Fruit fly (Drosophila melanogaster) whole organism, prepupa: ENCODE results near the gene eIF1A.

Experiments used
- Blimp-1 ChIP-seq: fragments of 200-800 bp; sonication (Bioruptor generic); optimal IDR thresholded peaks from 3 replicates; lab custom pipeline; 2017; ENCODE audit warnings: missing biosample characterization, missing genetic modification characterization, mild to moderate bottlenecking, moderate library complexity, missing genetic modification reagents
- CG10631 ChIP-seq: fragments of 200-800 bp; sonication (Bioruptor generic); optimal IDR thresholded peaks from 2 replicates; lab custom pipeline; 2016; ENCODE audit warnings: missing biosample characterization, missing genetic modification characterization
- CG10669 ChIP-seq: fragments of 200-800 bp; sonication (Bioruptor generic); optimal IDR thresholded peaks from 3 replicates; lab custom pipeline; 2018; ENCODE audit warnings: missing biosample characterization, mild to moderate bottlenecking, missing genetic modification characterization, moderate library complexity
- CG11294 ChIP-seq: fragments of 200-800 bp; sonication (Bioruptor generic); IDR thresholded peaks from 2 replicates; pipeline ENCODE4 v1.3.6; 2022; ENCODE audit warnings: missing biosample characterization, missing genetic modification characterization
- CG11902 ChIP-seq: fragments of 200-800 bp; sonication (Bioruptor generic); optimal IDR thresholded peaks from 3 replicates; lab custom pipeline; 2016; ENCODE audit warnings: missing biosample characterization, missing genetic modification characterization
- CG15336 ChIP-seq: fragments of 200-800 bp; sonication (Bioruptor generic); IDR thresholded peaks from 2 replicates; pipeline ENCODE4 v1.3.6; 2022; ENCODE audit warnings: missing biosample characterization, missing genetic modification characterization
- CG1621 ChIP-seq: fragments of 200-800 bp; sonication (Bioruptor generic); optimal IDR thresholded peaks from 3 replicates; lab custom pipeline; 2018; ENCODE audit warnings: missing biosample characterization, mild to moderate bottlenecking, missing genetic modification characterization
- CG16779 ChIP-seq: fragments of 200-800 bp; sonication (Bioruptor generic); optimal IDR thresholded peaks from 3 replicates; lab custom pipeline; 2017; ENCODE audit warnings: missing biosample characterization, mild to moderate bottlenecking, missing genetic modification characterization
- CG31627 ChIP-seq: fragments of 200-800 bp; sonication (Bioruptor generic); optimal IDR thresholded peaks from 3 replicates; lab custom pipeline; 2016; ENCODE audit warnings: missing biosample characterization, missing genetic modification characterization
- CG6276 ChIP-seq: fragments of 200-800 bp; sonication (Bioruptor generic); optimal IDR thresholded peaks from 2 replicates; lab custom pipeline; 2017; ENCODE audit warnings: missing biosample characterization, mild to moderate bottlenecking, missing genetic modification characterization
- CG6854 ChIP-seq: fragments of 200-800 bp; sonication (Bioruptor generic); optimal IDR thresholded peaks from 2 replicates; lab custom pipeline; 2017; ENCODE audit warnings: missing biosample characterization, mild to moderate bottlenecking, missing genetic modification characterization
- CG7368 ChIP-seq: fragments of 200-800 bp; sonication (Bioruptor generic); optimal IDR thresholded peaks from 3 replicates; lab custom pipeline; 2016; ENCODE audit warnings: missing biosample characterization, missing genetic modification characterization
- CG8119 ChIP-seq: fragments of 200-800 bp; sonication (Bioruptor generic); IDR thresholded peaks from 3 replicates; pipeline ENCODE4 v1.3.6; 2022; ENCODE audit warnings: missing biosample characterization, missing genetic modification characterization
- CG8632 ChIP-seq: fragments of 200-800 bp; sonication (Bioruptor generic); optimal IDR thresholded peaks from 3 replicates; lab custom pipeline; 2016; ENCODE audit warnings: missing biosample characterization, missing genetic modification characterization
- Eip78C ChIP-seq: fragments of 200-800 bp; sonication (Bioruptor generic); peaks from one replicate; lab custom pipeline; 2016; ENCODE audit warnings: missing biosample characterization, missing genetic modification characterization
- Ets21C ChIP-seq: fragments of 200-800 bp; sonication (Bioruptor generic); optimal IDR thresholded peaks from 3 replicates; lab custom pipeline; 2016; ENCODE audit warnings: missing biosample characterization, missing genetic modification characterization
- Gug ChIP-seq: fragments of 200-800 bp; sonication (Bioruptor generic); IDR thresholded peaks from 2 replicates; pipeline ENCODE4 v1.3.6; 2022; ENCODE audit warnings: missing biosample characterization, missing genetic modification characterization
- Hr39 ChIP-seq: fragments of 200-800 bp; sonication (Bioruptor generic); optimal IDR thresholded peaks from 2 replicates; lab custom pipeline; 2016; ENCODE audit warnings: missing biosample characterization, missing genetic modification characterization
- Hr4 ChIP-seq: fragments of 200-800 bp; sonication (Bioruptor generic); optimal IDR thresholded peaks from 3 replicates; lab custom pipeline; 2016; ENCODE audit warnings: missing biosample characterization, missing genetic modification characterization
- Met ChIP-seq: fragments of 200-800 bp; sonication (Bioruptor generic); optimal IDR thresholded peaks from 3 replicates; lab custom pipeline; 2016; ENCODE audit warnings: missing biosample characterization, missing genetic modification characterization
- OdsH ChIP-seq: fragments of 200-800 bp; sonication (Bioruptor generic); optimal IDR thresholded peaks from 3 replicates; lab custom pipeline; 2016; ENCODE audit warnings: missing biosample characterization, missing genetic modification characterization
- Sox102F ChIP-seq: fragments of 200-800 bp; sonication (Bioruptor generic); optimal IDR thresholded peaks from 2 replicates; lab custom pipeline; 2016; ENCODE audit warnings: missing biosample characterization, mild to moderate bottlenecking, missing genetic modification characterization
- Sox15 ChIP-seq: fragments of 200-800 bp; sonication (Bioruptor generic); optimal IDR thresholded peaks from 3 replicates; lab custom pipeline; 2016; ENCODE audit warnings: missing biosample characterization, missing genetic modification characterization
- achi ChIP-seq: fragments of 200-800 bp; sonication (Bioruptor generic); optimal IDR thresholded peaks from 3 replicates; lab custom pipeline; 2016; ENCODE audit warnings: missing biosample characterization, missing genetic modification characterization
- acj6 ChIP-seq: fragments of 200-800 bp; sonication (Bioruptor generic); optimal IDR thresholded peaks from 3 replicates; lab custom pipeline; 2016; ENCODE audit warnings: missing biosample characterization, missing genetic modification characterization
- cyc ChIP-seq: fragments of 200-800 bp; sonication (Bioruptor generic); optimal IDR thresholded peaks from 3 replicates; lab custom pipeline; 2016; ENCODE audit warnings: missing biosample characterization, missing genetic modification characterization
- dsx ChIP-seq: fragments of 200-800 bp; optimal IDR thresholded peaks from 3 replicates; lab custom pipeline; 2019; ENCODE audit warnings: missing biosample characterization, mild to moderate bottlenecking, missing genetic modification characterization, moderate library complexity; ENCODE audit not compliant: poor library complexity, severe bottlenecking
- esn ChIP-seq: fragments of 200-800 bp; sonication (Bioruptor generic); optimal IDR thresholded peaks from 2 replicates; lab custom pipeline; 2016; ENCODE audit warnings: missing biosample characterization, mild to moderate bottlenecking, missing genetic modification characterization, moderate library complexity
- fd59A ChIP-seq: fragments of 200-800 bp; sonication (Bioruptor generic); optimal IDR thresholded peaks from 2 replicates; lab custom pipeline; 2017; ENCODE audit warnings: missing biosample characterization, mild to moderate bottlenecking, missing genetic modification characterization, missing genetic modification reagents
- fd85E ChIP-seq: fragments of 200-800 bp; sonication (Bioruptor generic); optimal IDR thresholded peaks from 3 replicates; lab custom pipeline; 2016; ENCODE audit warnings: missing biosample characterization, missing genetic modification characterization
- fkh ChIP-seq: fragments of 200-800 bp; sonication (Bioruptor generic); optimal IDR thresholded peaks from 3 replicates; lab custom pipeline; 2017; ENCODE audit warnings: missing biosample characterization, mild to moderate bottlenecking, missing genetic modification characterization, moderate library complexity
- lz ChIP-seq: fragments of 200-800 bp; sonication (Bioruptor generic); optimal IDR thresholded peaks from 3 replicates; lab custom pipeline; 2016; ENCODE audit warnings: missing biosample characterization, missing genetic modification characterization
- pdm3 ChIP-seq: fragments of 200-800 bp; sonication (Bioruptor generic); optimal IDR thresholded peaks from 3 replicates; lab custom pipeline; 2016; ENCODE audit warnings: missing biosample characterization, missing genetic modification characterization
- salr ChIP-seq, 2 experiments: fragments of 200-800 bp; sonication (Bioruptor generic); optimal IDR thresholded peaks; 3 replicates each; lab custom pipeline; 2016 to 2018; ENCODE audit warnings: missing biosample characterization in 2 of 2, missing genetic modification characterization in 2 of 2, mild to moderate bottlenecking in 1 of 2
- spab ChIP-seq: fragments of 200-800 bp; sonication (Bioruptor generic); optimal IDR thresholded peaks from 2 replicates; lab custom pipeline; 2017; ENCODE audit warnings: missing biosample characterization, mild to moderate bottlenecking, missing genetic modification characterization, missing genetic modification reagents
- ss ChIP-seq, 2 experiments: fragments of 200-800 bp; sonication (Bioruptor generic); optimal IDR thresholded peaks; 2 replicates in 1 of 2; 3 replicates in 1 of 2; lab custom pipeline; 2017 to 2018; ENCODE audit warnings: mild to moderate bottlenecking in 2 of 2, missing biosample characterization in 2 of 2, missing genetic modification characterization in 2 of 2, moderate library complexity in 1 of 2
- vri ChIP-seq: fragments of 200-800 bp; sonication (Bioruptor generic); optimal IDR thresholded peaks from 3 replicates; lab custom pipeline; 2016; ENCODE audit warnings: missing biosample characterization, mild to moderate bottlenecking, missing genetic modification characterization

The eIF1A gene

DNA sequence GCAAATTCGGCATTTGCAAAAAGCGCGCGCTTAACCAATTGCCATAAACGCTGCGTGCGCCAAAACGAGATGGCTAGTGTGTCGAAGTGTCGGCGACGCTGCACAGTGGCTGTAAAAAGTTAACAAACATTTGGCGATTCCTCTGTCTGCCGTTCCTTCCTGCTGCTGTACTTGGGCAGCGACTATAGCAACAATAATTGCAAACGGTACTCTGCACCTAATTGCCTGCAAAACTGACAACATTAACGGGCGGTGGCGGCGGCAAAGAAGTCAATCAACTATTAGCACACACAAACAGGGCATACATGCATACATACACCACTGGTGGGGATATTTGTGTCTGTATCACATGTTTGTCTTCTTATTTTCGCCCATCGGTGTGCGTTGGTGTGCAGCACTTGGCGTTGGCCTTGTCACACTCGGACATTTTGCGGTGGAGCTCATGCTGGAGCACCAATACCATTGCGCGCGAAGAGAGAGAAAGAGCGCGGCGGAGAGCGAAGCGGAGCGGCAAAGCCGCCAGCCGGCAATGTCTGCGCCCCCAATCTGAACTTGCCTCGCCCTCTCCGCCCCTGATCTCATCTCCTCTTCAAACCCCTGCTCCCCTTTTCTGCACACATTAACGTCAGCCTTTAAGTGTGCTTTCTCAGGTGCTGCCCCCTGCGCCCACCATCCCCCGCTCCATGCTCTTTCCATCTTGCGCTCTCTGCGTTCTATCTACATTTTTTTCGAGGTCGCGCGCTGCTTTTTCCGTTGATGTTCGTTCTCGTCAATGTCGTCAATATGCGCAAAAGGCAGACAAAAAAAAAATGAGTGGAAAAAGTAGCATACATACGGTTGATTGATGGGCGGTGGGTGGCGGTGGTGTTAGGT lies 30.1 kb upstream of the eIF1A start (continued):
- TF ChIP-seq CG31627 (GFP tag; lab: Kevin White, UChicago) (no peak), dsx (GFP tag; lab: Kevin White, UChicago) (peak; percentile 35), CG10631 (GFP tag; lab: Kevin White, UChicago) (no peak), Hr39 (GFP tag; lab: Kevin White, UChicago) (no peak), CG7368 (GFP tag; lab: Kevin White, UChicago) (no peak), Sox102F (GFP tag; lab: Kevin White, UChicago) (no peak), CG16779 (tag; lab: Kevin White, UChicago) (no peak), Hr4 (GFP tag; lab: Kevin White, UChicago) (no peak), spab (GFP tag; lab: Kevin White, UChicago) (no peak), CG11902 (GFP tag; lab: Kevin White, UChicago) (no peak), Blimp-1 (GFP tag; lab: Kevin White, UChicago) (no peak), CG1621 (tag; lab: Kevin White, UChicago) (peak; percentile 24), Eip78C (GFP tag; lab: Kevin White, UChicago) (peak; percentile 56)

DNA sequence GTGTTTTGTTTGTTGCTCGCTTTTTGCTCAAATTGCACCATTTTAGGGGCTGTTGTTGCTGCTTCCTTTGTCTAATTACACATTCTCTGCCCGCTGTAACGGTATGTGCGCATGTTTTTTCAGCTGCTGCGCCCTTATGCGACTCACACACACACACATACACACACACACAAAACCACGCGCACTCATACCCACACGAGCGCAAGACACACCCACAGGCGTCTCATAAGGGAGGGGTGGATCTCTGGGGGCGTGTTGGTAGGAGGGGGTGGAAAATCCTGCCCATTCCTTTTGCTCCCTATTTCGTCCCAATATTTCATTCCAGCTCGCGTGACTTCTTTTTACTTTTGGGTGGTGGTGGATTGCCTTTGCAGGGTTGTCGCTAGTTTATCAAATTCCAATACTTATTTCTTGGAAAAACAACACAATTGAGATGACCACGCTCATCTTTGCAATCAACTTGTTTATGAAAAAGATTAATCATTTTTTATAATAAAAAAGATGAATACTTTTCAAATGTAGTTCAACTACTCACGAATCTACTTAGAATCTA lies 29.3 kb upstream of the eIF1A start:
- no peak for TF ChIP-seq fkh (GFP tag; lab: Kevin White, UChicago)
- TF ChIP-seq ss (GFP tag; optimal IDR thresholded peaks at IDR 0.05; lab: Kevin White, UChicago) = peak in 1 of 2 experiments; percentile 0
- no peak for TF ChIP-seq Met (GFP tag; lab: Kevin White, UChicago)
- TF ChIP-seq Sox15 (GFP tag; lab: Kevin White, UChicago) = no peak
- TF ChIP-seq Blimp-1 (GFP tag; lab: Kevin White, UChicago) = no peak
- TF ChIP-seq Ets21C (GFP tag; lab: Kevin White, UChicago) = no peak

DNA sequence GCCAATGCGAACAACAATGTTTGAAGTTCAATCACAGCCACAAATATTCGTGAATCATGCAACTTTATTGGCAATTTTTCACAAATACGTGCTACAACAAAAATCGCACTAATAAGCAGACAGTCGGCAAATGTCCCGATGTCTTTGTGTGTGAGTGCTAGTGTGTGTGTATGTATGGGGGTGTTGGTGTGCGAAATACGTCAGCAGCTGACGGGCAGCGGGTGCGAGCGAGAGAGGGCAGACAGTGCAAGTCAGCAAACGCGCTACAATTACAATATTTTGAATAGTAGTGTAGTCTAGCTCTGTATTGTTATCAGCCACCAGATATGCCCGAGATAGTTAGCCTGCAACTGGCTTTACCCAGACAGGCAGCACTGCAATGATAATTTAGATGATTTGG lies 28.4 kb upstream of the eIF1A start:
- no peak for TF ChIP-seq Met (GFP tag; lab: Kevin White, UChicago)
- TF ChIP-seq salr (GFP tag; optimal IDR thresholded peaks at IDR 0.05; lab: Kevin White, UChicago) = no peak
- no peak for TF ChIP-seq CG15336 (GFP tag; lab: Robert Waterston, UW)
- no peak for TF ChIP-seq esn (GFP tag; lab: Kevin White, UChicago)
- TF ChIP-seq CG11902 (GFP tag; lab: Kevin White, UChicago) = no peak
- TF ChIP-seq fd59A = no peak
- TF ChIP-seq fd85E (GFP tag; lab: Kevin White, UChicago) = no peak
- no peak for TF ChIP-seq CG8632 (GFP tag; lab: Kevin White, UChicago)
- no peak for TF ChIP-seq CG6276
- no peak for TF ChIP-seq lz (GFP tag; lab: Kevin White, UChicago)
- TF ChIP-seq CG31627 (GFP tag; lab: Kevin White, UChicago) = no peak
- TF ChIP-seq Blimp-1 (GFP tag; lab: Kevin White, UChicago) = no peak
- TF ChIP-seq CG8119 (GFP tag; lab: Robert Waterston, UW) = no peak
- no peak for TF ChIP-seq acj6 (GFP tag; lab: Kevin White, UChicago)
- no peak for TF ChIP-seq spab (GFP tag; lab: Kevin White, UChicago)
- no peak for TF ChIP-seq achi (GFP tag; lab: Kevin White, UChicago)
- TF ChIP-seq OdsH (GFP tag; lab: Kevin White, UChicago) = no peak

DNA sequence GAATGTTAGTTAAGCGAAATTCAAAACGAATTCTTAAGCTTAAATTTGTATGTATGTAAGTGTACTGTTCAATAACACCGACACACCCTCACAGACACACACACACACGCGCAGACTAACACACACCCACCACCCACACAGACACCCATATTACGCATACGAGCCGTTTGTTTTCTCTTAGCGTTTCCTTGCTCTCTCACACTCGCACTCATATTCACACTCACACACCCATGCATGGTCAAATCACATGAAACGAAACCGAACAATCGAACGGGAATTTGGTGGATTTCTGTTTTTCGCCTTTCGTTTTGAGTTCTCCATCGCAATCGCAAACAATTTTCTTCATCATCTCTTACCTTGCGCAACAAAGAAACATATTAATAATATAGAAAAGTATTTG lies 25.2 kb upstream of the eIF1A start:
- TF ChIP-seq pdm3 = no peak
- no peak for TF ChIP-seq Ets21C (GFP tag; lab: Kevin White, UChicago)
- no peak for TF ChIP-seq Gug
- TF ChIP-seq CG6276 = no peak
- no peak for TF ChIP-seq CG11294 (GFP tag; lab: Robert Waterston, UW)
- TF ChIP-seq cyc (GFP tag; lab: Kevin White, UChicago) = no peak
- TF ChIP-seq acj6 (GFP tag; lab: Kevin White, UChicago) = no peak
- TF ChIP-seq CG10669 (GFP tag; lab: Kevin White, UChicago) = no peak
- TF ChIP-seq salr (GFP tag; optimal IDR thresholded peaks at IDR 0.05; lab: Kevin White, UChicago) = no peak
- TF ChIP-seq CG1621 (tag; lab: Kevin White, UChicago) = no peak
- TF ChIP-seq fkh (GFP tag; lab: Kevin White, UChicago) = no peak
- no peak for TF ChIP-seq CG6854 (GFP tag; lab: Kevin White, UChicago)
- no peak for TF ChIP-seq vri (GFP tag; lab: Kevin White, UChicago)
